Worm (Caenorhabditis elegans) whole organism, late embryonic: ENCODE data around the gene srb-12.

Source experiments
- che-1 ChIP-seq: sonication (generic microtip); optimal IDR thresholded peaks from 2 replicates; lab custom pipeline; 2016; ENCODE audit warnings: mild to moderate bottlenecking, missing genetic modification characterization, missing compliant biosample characterization
- ref-2 ChIP-seq: sonication (generic microtip); optimal IDR thresholded peaks from 2 replicates; lab custom pipeline; 2016; ENCODE audit warnings: missing genetic modification characterization, missing compliant biosample characterization
- sox-4 ChIP-seq: sonication (generic microtip); optimal IDR thresholded peaks from 2 replicates; lab custom pipeline; 2017; ENCODE audit warnings: mild to moderate bottlenecking, missing genetic modification characterization, inconsistent platforms, missing compliant biosample characterization
- zip-5 ChIP-seq: sonication (generic microtip); optimal IDR thresholded peaks from 2 replicates; lab custom pipeline; 2016; ENCODE audit warnings: missing genetic modification characterization, missing compliant biosample characterization

DNA sequence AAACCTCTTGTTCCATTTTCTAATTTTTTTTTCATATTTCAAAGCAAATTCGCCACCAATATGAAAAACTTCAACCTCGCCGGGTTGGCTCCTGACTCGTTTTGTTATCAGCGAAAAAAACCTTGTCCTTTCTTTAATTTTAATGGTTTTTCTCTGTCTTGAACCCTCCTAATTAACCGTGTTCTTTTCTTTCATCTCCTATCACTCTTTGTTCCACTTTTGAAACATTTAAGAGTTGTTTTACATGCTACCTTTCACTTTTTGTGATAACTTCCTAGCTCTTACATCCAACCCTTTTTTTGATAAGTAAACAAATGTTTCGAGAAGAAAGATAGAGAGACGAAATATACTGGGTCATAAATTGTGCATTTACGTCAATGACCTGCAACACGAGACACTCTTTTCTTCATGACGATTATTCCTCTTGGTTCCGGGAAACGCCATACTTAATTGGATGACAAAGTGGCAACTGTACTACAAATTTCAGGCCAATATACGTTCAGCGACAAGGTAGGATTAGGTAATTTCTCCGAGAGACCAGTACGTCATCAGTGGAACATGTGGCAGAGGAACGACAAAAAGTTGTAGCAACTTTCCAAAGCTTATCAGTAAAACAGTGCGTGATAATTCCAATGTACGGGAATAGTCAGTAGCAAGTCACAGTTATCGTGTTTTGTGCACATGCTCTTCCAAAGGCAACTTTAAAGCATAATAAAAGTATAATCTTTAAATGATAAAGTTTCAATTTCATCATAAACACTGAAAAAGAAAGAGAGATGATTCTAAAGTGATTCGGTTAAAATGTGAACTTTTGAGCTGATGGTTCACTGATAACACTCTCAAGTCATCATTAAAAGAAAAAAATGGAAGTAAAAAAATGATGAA is 30.5 kb upstream of the srb-12 start:
- TF ChIP-seq che-1 = no peak
- TF ChIP-seq sox-4 (tag; lab: Kevin White, UChicago) = no peak
- TF ChIP-seq ref-2 (tag; lab: Kevin White, UChicago) = no peak
- no peak for TF ChIP-seq zip-5
